Fruit fly (Drosophila melanogaster): ENCODE measurements around the gene VhaPPA1-1.

The VhaPPA1-1 gene

DNA sequence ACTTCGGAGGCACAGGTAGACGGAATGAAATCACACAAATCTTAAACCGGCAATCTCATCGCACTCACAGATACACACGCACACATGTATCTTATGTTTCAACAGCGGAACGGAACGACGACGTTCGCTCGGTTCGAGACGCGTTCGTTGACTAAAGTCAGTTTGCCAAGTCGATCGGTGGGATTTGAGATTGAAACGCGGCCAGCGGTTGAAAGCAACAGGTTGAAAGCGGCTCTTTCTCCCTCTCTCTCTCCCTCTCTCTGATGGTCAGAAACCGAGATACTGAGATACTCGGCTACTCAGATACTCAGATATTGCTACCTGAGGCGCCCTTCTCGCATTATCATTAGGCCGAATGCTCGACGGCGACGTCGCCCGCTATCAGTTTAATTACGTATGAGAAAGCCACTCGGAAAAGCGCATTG, 50.1 kb downstream of the VhaPPA1-1 start (continued):
- TF ChIP-seq bigmax (GFP tag; optimal IDR thresholded peaks at IDR 0.05) (peak; percentile 5), NfI (GFP tag; optimal IDR thresholded peaks at IDR 0.05) (peak; percentile 19), Aef1 (GFP tag; IDR thresholded peaks at IDR 0.05) (no peak), pum (GFP tag; optimal IDR thresholded peaks at IDR 0.05) (no peak), aop (GFP tag; IDR thresholded peaks at IDR 0.05) (no peak), CG11696 (GFP tag; IDR thresholded peaks at IDR 0.05) (no peak), CG7271 (tag; optimal IDR thresholded peaks at IDR 0.05) (no peak), Myb (GFP tag; optimal IDR thresholded peaks at IDR 0.05) (peak; percentile 20), CG4424 (GFP tag; optimal IDR thresholded peaks at IDR 0.05) (no peak), CG6654 (GFP tag; optimal IDR thresholded peaks at IDR 0.05) (no peak), CG2889 (GFP tag; IDR thresholded peaks at IDR 0.05) (no peak), fd3F (GFP tag; optimal IDR thresholded peaks at IDR 0.05) (no peak), caup (GFP tag; optimal IDR thresholded peaks at IDR 0.05; ENCODE audit: severe bottlenecking) (peak; percentile 86), bowl (GFP tag; IDR thresholded peaks at IDR 0.05) (no peak), sens-2 (GFP tag; IDR thresholded peaks at IDR 0.05) (no peak), bab2 (GFP tag; optimal IDR thresholded peaks at IDR 0.05) (no peak), mld (GFP tag; IDR thresholded peaks at IDR 0.05; ENCODE audit: partially characterized antibody) (no peak), onecut (GFP tag; IDR thresholded peaks at IDR 0.05) (peak; percentile 35), eve (GFP tag; optimal IDR thresholded peaks at IDR 0.05) (no peak), repo (GFP tag; optimal IDR thresholded peaks at IDR 0.05) (no peak), Poxn (GFP tag; IDR thresholded peaks at IDR 0.05) (no peak), ranshi (GFP tag; IDR thresholded peaks at IDR 0.05) (no peak), CG8359 (GFP tag; optimal IDR thresholded peaks at IDR 0.05; ENCODE audit: borderline replicate concordance) (no peak), Nf-YC (tag; optimal IDR thresholded peaks at IDR 0.05) (no peak), BEAF-32 (GFP tag; optimal IDR thresholded peaks at IDR 0.05) (no peak), stc (GFP tag; IDR thresholded peaks at IDR 0.05) (peak; percentile 24; the same call in 1 of the 2 replicates), CG8944 (GFP tag; optimal IDR thresholded peaks at IDR 0.05) (no peak), tio (GFP tag; optimal IDR thresholded peaks at IDR 0.05) (no peak), CG15514 (GFP tag; optimal IDR thresholded peaks at IDR 0.05) (peak; percentile 68), tx (GFP tag; optimal IDR thresholded peaks at IDR 0.05) (no peak), sna (GFP tag; IDR thresholded peaks at IDR 0.05; ENCODE audit: partially characterized antibody) (peak; percentile 47), hkb (optimal IDR thresholded peaks at IDR 0.05) (no peak), hkb (GFP tag; IDR thresholded peaks at IDR 0.05) (peak; percentile 70; the same call in 1 of the 2 replicates), CG14050 (GFP tag; IDR thresholded peaks at IDR 0.05) (no peak), Dref (GFP tag; IDR thresholded peaks at IDR 0.05) (no peak), CG10462 (GFP tag; optimal IDR thresholded peaks at IDR 0.05) (no peak), CG17829 (tag; optimal IDR thresholded peaks at IDR 0.05) (peak; percentile 38), Ravus (GFP tag; IDR thresholded peaks at IDR 0.05) (no peak), dysf (GFP tag; IDR thresholded peaks at IDR 0.05) (peak; percentile 28; the same call in 1 of the 3 replicates), ftz-f1 (GFP tag; optimal IDR thresholded peaks at IDR 0.05) (no peak), Gsc (GFP tag; IDR thresholded peaks at IDR 0.05) (no peak), CG16863 (GFP tag; optimal IDR thresholded peaks at IDR 0.05) (no peak), CG18262 (tag; optimal IDR thresholded peaks at IDR 0.05) (no peak), CG12155 (GFP tag; optimal IDR thresholded peaks at IDR 0.05) (no peak), Hr51 (GFP tag; optimal IDR thresholded peaks at IDR 0.05) (peak in 1 of 2 experiments; percentile 9), dpn (GFP tag; optimal IDR thresholded peaks at IDR 0.05) (peak; percentile 19 to 36), twi (tag; optimal IDR thresholded peaks at IDR 0.05) (no peak), CG12219 (GFP tag; optimal IDR thresholded peaks at IDR 0.05) (peak; percentile 67), nerfin-1 (tag; optimal IDR thresholded peaks at IDR 0.05) (no peak), CG32767 (GFP tag; IDR thresholded peaks at IDR 0.05) (no peak; the same call in 1 of the 2 replicates), CG3995 (GFP tag; optimal IDR thresholded peaks at IDR 0.05) (peak; percentile 31), ATbp (GFP tag; optimal IDR thresholded peaks at IDR 0.05) (peak; percentile 8)

Measured in whole organism, embryonic.